Fruit fly (Drosophila melanogaster) whole organism, adult: Measurements from ENCODE around the gene CG18302.

ENCODE experiments used
- CG11617 ChIP-seq: fragments of 200-800 bp; sonication (Bioruptor generic); optimal IDR thresholded peaks from 2 replicates; lab custom pipeline; 2017; ENCODE audit warnings: mild to moderate bottlenecking, missing biosample characterization, missing genetic modification reagents, missing genetic modification characterization
- CG14711 ChIP-seq: fragments of 200-800 bp; sonication (Bioruptor generic); optimal IDR thresholded peaks from 2 replicates; lab custom pipeline; 2018; ENCODE audit warnings: missing biosample characterization, mild to moderate bottlenecking, missing genetic modification characterization, moderate library complexity
- CG1620 ChIP-seq: fragments of 200-800 bp; sonication (Bioruptor generic); optimal IDR thresholded peaks from 2 replicates; lab custom pipeline; 2016; ENCODE audit warnings: missing biosample characterization, missing genetic modification characterization
- CG33017 ChIP-seq: fragments of 200-800 bp; sonication (Bioruptor generic); optimal IDR thresholded peaks from 2 replicates; lab custom pipeline; 2018; ENCODE audit warnings: missing biosample characterization, mild to moderate bottlenecking, missing genetic modification characterization, moderate library complexity
- CG5204 ChIP-seq: fragments of 200-800 bp; sonication (Bioruptor generic); optimal IDR thresholded peaks from 2 replicates; lab custom pipeline; 2016; ENCODE audit warnings: missing biosample characterization, missing genetic modification characterization
- CG7045 ChIP-seq: fragments of 200-800 bp; sonication (Bioruptor generic); optimal IDR thresholded peaks from 2 replicates; lab custom pipeline; 2017; ENCODE audit warnings: missing biosample characterization, mild to moderate bottlenecking, missing genetic modification characterization
- CG7101 ChIP-seq: fragments of 200-800 bp; sonication (Bioruptor generic); optimal IDR thresholded peaks from 2 replicates; lab custom pipeline; 2018; ENCODE audit warnings: missing biosample characterization, mild to moderate bottlenecking, missing genetic modification characterization, moderate library complexity
- Clk ChIP-seq: fragments of 200-800 bp; sonication (Bioruptor generic); optimal IDR thresholded peaks from 2 replicates; lab custom pipeline; 2017; ENCODE audit warnings: missing biosample characterization, missing genetic modification characterization
- Crg-1 ChIP-seq: fragments of 200-800 bp; sonication (Bioruptor generic); optimal IDR thresholded peaks from 2 replicates; lab custom pipeline; 2016; ENCODE audit warnings: missing biosample characterization, missing genetic modification characterization
- Hr96 ChIP-seq: fragments of 200-800 bp; sonication (Bioruptor generic); optimal IDR thresholded peaks from 2 replicates; lab custom pipeline; 2016; ENCODE audit warnings: missing biosample characterization, missing genetic modification characterization
- Mnt ChIP-seq: fragments of 200-800 bp; sonication (Bioruptor generic); optimal IDR thresholded peaks from 2 replicates; lab custom pipeline; 2016; ENCODE audit warnings: missing biosample characterization, mild to moderate bottlenecking, missing genetic modification characterization
- bab1 ChIP-seq: fragments of 200-800 bp; sonication (Bioruptor generic); optimal IDR thresholded peaks from 3 replicates; lab custom pipeline; 2019; ENCODE audit warnings: missing biosample characterization, mild to moderate bottlenecking, missing genetic modification characterization, moderate library complexity
- cic ChIP-seq: fragments of 200-800 bp; sonication (Bioruptor generic); optimal IDR thresholded peaks from 2 replicates; lab custom pipeline; 2017; ENCODE audit warnings: missing biosample characterization, mild to moderate bottlenecking, missing genetic modification characterization, moderate library complexity
- cnc ChIP-seq, 2 experiments: fragments of >200 bp; optimal IDR thresholded peaks; 2 replicates each; lab custom pipeline; 2017
- kay ChIP-seq: fragments of 200-800 bp; sonication (Bioruptor generic); peaks from one replicate; lab custom pipeline; 2016; ENCODE audit warnings: missing biosample characterization, missing genetic modification characterization, borderline replicate concordance
- ovo ChIP-seq: fragments of 200-800 bp; sonication (Bioruptor generic); optimal IDR thresholded peaks from 2 replicates; lab custom pipeline; 2016; ENCODE audit warnings: missing biosample characterization, missing genetic modification characterization
- pad ChIP-seq: fragments of 200-800 bp; sonication (Bioruptor generic); optimal IDR thresholded peaks from 3 replicates; lab custom pipeline; 2017; ENCODE audit warnings: missing biosample characterization, missing genetic modification characterization, mild to moderate bottlenecking, moderate library complexity, missing genetic modification reagents
- tj ChIP-seq: fragments of 200-800 bp; sonication (Bioruptor generic); optimal IDR thresholded peaks from 3 replicates; lab custom pipeline; 2017; ENCODE audit warnings: missing biosample characterization, mild to moderate bottlenecking, missing genetic modification characterization, moderate library complexity
- toe ChIP-seq: fragments of 200-800 bp; sonication (Bioruptor generic); optimal IDR thresholded peaks from 2 replicates; lab custom pipeline; 2016; ENCODE audit warnings: missing biosample characterization, missing genetic modification characterization

Gene CG18302

dm6 chr2L:10528984-10529383 is 5.1 kb upstream of the CG18302 start:
- TF ChIP-seq tj (GFP tag; lab: Kevin White, UChicago) (peak; percentile 49), cic (peak; percentile 12), Crg-1 (GFP tag; lab: Kevin White, UChicago) (no peak)

dm6 chr2L:10530089-10530488 is 4.0 kb upstream of the CG18302 start:
- no peak for TF ChIP-seq cnc (optimal IDR thresholded peaks at IDR 0.05; lab: Kevin White, UChicago)
- no peak for TF ChIP-seq CG33017 (tag; lab: Kevin White, UChicago)
- no peak for TF ChIP-seq CG1620
- no peak for TF ChIP-seq Mnt (GFP tag; lab: Kevin White, UChicago)
- no peak for TF ChIP-seq CG7101 (tag; lab: Kevin White, UChicago)

DNA sequence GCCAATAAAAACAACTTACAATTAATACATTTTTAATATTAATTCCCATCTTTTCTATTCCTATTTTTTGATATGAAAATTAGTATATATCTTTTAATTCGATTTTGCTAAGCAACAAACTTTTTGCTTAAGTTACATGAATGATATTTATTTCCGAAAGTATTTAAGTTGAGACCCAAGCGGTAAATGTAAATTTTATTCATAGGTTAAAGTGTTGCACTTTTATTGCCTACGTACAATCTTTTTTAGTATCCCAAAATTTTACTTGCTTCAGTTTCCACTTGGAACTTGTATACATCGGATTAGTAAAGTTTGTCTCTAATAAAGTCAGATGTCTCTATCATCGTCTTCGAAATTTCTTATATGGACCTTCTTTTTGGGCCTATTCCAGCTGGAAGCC is 2.6 kb upstream of the CG18302 start, which contains the start of gene CG18301:
Gene CG18301, plus strand, starts transcription at position 301 of the 400 bp plus-strand sequence.
- TF ChIP-seq tj (GFP tag; lab: Kevin White, UChicago) (no peak), Mnt (GFP tag; lab: Kevin White, UChicago) (no peak), bab1 (GFP tag; lab: Kevin White, UChicago) (no peak), CG7101 (tag; lab: Kevin White, UChicago) (no peak), pad (no peak), CG11617 (GFP tag; lab: Kevin White, UChicago) (no peak), Crg-1 (GFP tag; lab: Kevin White, UChicago) (no peak), ovo (no peak), CG1620 (no peak), CG5204 (no peak), toe (GFP tag; lab: Kevin White, UChicago) (no peak)

- no peak for TF ChIP-seq CG1620
- no peak for TF ChIP-seq CG7045
- TF ChIP-seq CG5204 = no peak
Observed at dm6 chr2L:10539360-10539759, 5.2 kb downstream of the CG18302 start.

- TF ChIP-seq Crg-1 (GFP tag; lab: Kevin White, UChicago) (no peak), CG33017 (tag; lab: Kevin White, UChicago) (no peak), Clk (GFP tag; lab: Kevin White, UChicago) (no peak), CG14711 (tag; lab: Kevin White, UChicago) (no peak), bab1 (GFP tag; lab: Kevin White, UChicago) (no peak), Hr96 (GFP tag; lab: Kevin White, UChicago) (no peak), cnc (optimal IDR thresholded peaks at IDR 0.05; lab: Kevin White, UChicago) (no peak), kay (GFP tag; lab: Kevin White, UChicago) (no peak), CG7045 (no peak), CG1620 (no peak), pad (no peak)
Observed at dm6 chr2L:10543048-10543752, 9.1 kb downstream of the CG18302 start.

DNA sequence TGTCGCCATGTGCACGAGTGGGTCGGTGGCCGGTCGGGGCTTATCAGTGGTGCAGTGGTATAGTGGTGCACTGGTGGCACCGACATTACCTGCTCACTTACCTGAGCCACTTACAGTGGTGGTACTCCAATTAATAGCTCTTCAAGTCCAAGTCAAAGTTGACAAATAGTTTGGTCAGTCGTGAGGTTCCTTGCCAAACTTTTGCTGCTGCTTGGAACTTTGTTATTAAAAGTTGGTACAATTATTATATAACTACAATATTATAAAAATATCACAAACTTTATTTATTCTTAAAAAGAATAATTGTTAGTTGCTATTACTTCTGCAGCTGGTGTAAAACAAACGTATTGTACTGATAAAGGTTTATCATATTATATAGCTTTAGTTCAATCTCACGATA is 9.9 kb downstream of the CG18302 start:
- TF ChIP-seq CG33017 (tag; lab: Kevin White, UChicago) = no peak
- TF ChIP-seq CG11617 (GFP tag; lab: Kevin White, UChicago) = peak; percentile 28
- no peak for TF ChIP-seq CG5204
- TF ChIP-seq bab1 (GFP tag; lab: Kevin White, UChicago) = no peak
- TF ChIP-seq CG1620 = no peak
- no peak for TF ChIP-seq cic
- peak; percentile 65 for TF ChIP-seq CG7101 (tag; lab: Kevin White, UChicago)
- TF ChIP-seq Mnt (GFP tag; lab: Kevin White, UChicago) = peak; percentile 39
- TF ChIP-seq Hr96 (GFP tag; lab: Kevin White, UChicago) = no peak
- no peak for TF ChIP-seq ovo
- no peak for TF ChIP-seq CG14711 (tag; lab: Kevin White, UChicago)
- no peak for TF ChIP-seq toe (GFP tag; lab: Kevin White, UChicago)
- TF ChIP-seq pad = no peak

DNA sequence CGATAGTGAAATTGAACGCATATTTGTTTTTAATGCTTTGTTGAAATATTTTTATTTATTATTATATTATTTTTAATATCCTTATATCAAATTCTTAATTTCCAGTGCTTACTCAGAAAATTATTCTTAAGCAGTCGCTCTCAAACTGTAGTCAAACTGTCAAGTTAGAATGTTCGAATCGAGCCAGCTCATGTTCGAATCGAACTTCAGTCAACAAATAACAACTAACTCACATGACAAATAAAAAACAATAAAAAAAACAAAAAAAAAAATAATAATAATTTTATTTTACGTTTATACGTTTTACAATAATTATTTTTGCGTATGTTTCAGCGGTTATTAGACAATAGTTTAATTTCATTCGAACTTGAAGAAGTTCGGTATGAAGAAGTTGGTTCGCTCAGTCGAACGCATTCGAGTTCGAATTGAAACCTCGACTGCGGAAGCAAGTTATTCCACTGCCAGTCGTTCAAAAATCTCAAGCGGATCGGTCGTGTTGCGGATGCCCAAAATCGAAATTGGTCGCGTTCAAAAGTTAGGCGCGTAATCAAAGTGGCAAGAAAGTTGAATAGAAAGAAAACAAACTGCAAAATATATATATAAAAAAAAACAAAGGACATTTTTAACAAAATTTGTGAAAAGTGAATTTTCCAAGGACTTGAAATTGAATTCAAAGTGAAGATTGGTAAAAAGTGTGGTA is 10.4 kb downstream of the CG18302 start, which contains the start of gene Trim9:
Gene Trim9, plus strand, starts transcription at position 463 of the 700 bp plus-strand sequence.
- TF ChIP-seq Mnt (GFP tag; lab: Kevin White, UChicago) (no peak), CG11617 (GFP tag; lab: Kevin White, UChicago) (no peak), ovo (no peak), bab1 (GFP tag; lab: Kevin White, UChicago) (no peak), toe (GFP tag; lab: Kevin White, UChicago) (no peak), Clk (GFP tag; lab: Kevin White, UChicago) (no peak), kay (GFP tag; lab: Kevin White, UChicago) (peak; percentile 51), Crg-1 (GFP tag; lab: Kevin White, UChicago) (no peak)
